Fruit fly (Drosophila melanogaster) whole organism, embryonic: ENCODE results near the gene CG13461.

Source experiments
- C15 ChIP-seq: fragments of 200-800 bp; sonication (Bioruptor generic); IDR thresholded peaks from 3 replicates; pipeline ENCODE4 v1.3.6; 2022; ENCODE audit warnings: missing biosample characterization, missing genetic modification characterization
- CG10267 ChIP-seq: fragments of 200-800 bp; sonication (Bioruptor generic); optimal IDR thresholded peaks from 2 replicates; lab custom pipeline; 2018; ENCODE audit warnings: missing biosample characterization, mild to moderate bottlenecking, missing genetic modification characterization, moderate library complexity
- CG10565 ChIP-seq: fragments of 200-800 bp; sonication (Bioruptor generic); optimal IDR thresholded peaks from 3 replicates; lab custom pipeline; 2016; ENCODE audit warnings: missing biosample characterization, mild to moderate bottlenecking, missing genetic modification characterization
- CG10654 ChIP-seq: fragments of 200-800 bp; sonication (Bioruptor generic); optimal IDR thresholded peaks from 2 replicates; lab custom pipeline; 2016; ENCODE audit warnings: missing biosample characterization, missing genetic modification characterization
- CG10959 ChIP-seq: fragments of 200-800 bp; sonication (Bioruptor generic); IDR thresholded peaks from 2 replicates; pipeline ENCODE4 v1.3.6; 2022; ENCODE audit warnings: missing biosample characterization, missing genetic modification characterization
- CG12391 ChIP-seq: fragments of 200-800 bp; sonication (Bioruptor generic); optimal IDR thresholded peaks from 3 replicates; lab custom pipeline; 2018; ENCODE audit warnings: missing biosample characterization, mild to moderate bottlenecking, missing genetic modification characterization, moderate library complexity
- CG13123 ChIP-seq: fragments of 200-800 bp; sonication (Bioruptor generic); optimal IDR thresholded peaks from 2 replicates; lab custom pipeline; 2016; ENCODE audit warnings: missing biosample characterization, missing genetic modification characterization
- CG14710 ChIP-seq: fragments of 200-800 bp; sonication (Bioruptor generic); optimal IDR thresholded peaks from 3 replicates; lab custom pipeline; 2019; ENCODE audit warnings: missing biosample characterization, mild to moderate bottlenecking, missing genetic modification characterization, moderate library complexity
- CG15269 ChIP-seq: fragments of 200-800 bp; sonication (Bioruptor generic); optimal IDR thresholded peaks from 2 replicates; lab custom pipeline; 2018; ENCODE audit warnings: missing biosample characterization, mild to moderate bottlenecking, missing genetic modification characterization, moderate library complexity
- CG1603 ChIP-seq: fragments of 200-800 bp; sonication (Bioruptor generic); optimal IDR thresholded peaks from 2 replicates; lab custom pipeline; 2019; ENCODE audit warnings: missing biosample characterization, mild to moderate bottlenecking, missing genetic modification characterization, moderate library complexity
- CG17568 ChIP-seq: fragments of 200-800 bp; sonication (Bioruptor generic); optimal IDR thresholded peaks from 2 replicates; lab custom pipeline; 2018; ENCODE audit warnings: missing biosample characterization, mild to moderate bottlenecking, missing genetic modification characterization, moderate library complexity
- CG2120 ChIP-seq: fragments of 200-800 bp; sonication (Bioruptor generic); optimal IDR thresholded peaks from 3 replicates; lab custom pipeline; 2016; ENCODE audit warnings: missing biosample characterization, missing genetic modification characterization
- CG30403 ChIP-seq: fragments of 200-800 bp; sonication (Bioruptor generic); optimal IDR thresholded peaks from 3 replicates; lab custom pipeline; 2016; ENCODE audit warnings: missing biosample characterization, missing genetic modification characterization
- CG31388 ChIP-seq: fragments of 200-800 bp; sonication (Bioruptor generic); optimal IDR thresholded peaks from 2 replicates; lab custom pipeline; 2016; ENCODE audit warnings: missing biosample characterization, missing genetic modification characterization
- CG4282 ChIP-seq: fragments of 200-800 bp; sonication (Bioruptor generic); optimal IDR thresholded peaks from 2 replicates; lab custom pipeline; 2016; ENCODE audit warnings: missing biosample characterization, missing genetic modification characterization
- CG5180 ChIP-seq: fragments of 200-800 bp; sonication (Bioruptor generic); optimal IDR thresholded peaks from 3 replicates; lab custom pipeline; 2017; ENCODE audit warnings: missing biosample characterization, missing genetic modification characterization, mild to moderate bottlenecking, moderate library complexity, missing genetic modification reagents
- CG6683 ChIP-seq: fragments of 200-800 bp; sonication (Bioruptor generic); optimal IDR thresholded peaks from 2 replicates; lab custom pipeline; 2017; ENCODE audit warnings: missing biosample characterization, mild to moderate bottlenecking, missing genetic modification characterization, missing genetic modification reagents
- CG8290 ChIP-seq, 3 experiments: fragments of 200-800 bp; sonication (Bioruptor generic); optimal IDR thresholded peaks; 2 replicates each; lab custom pipeline; 2016 to 2019; ENCODE audit warnings: missing biosample characterization in 3 of 3, missing genetic modification characterization in 3 of 3, mild to moderate bottlenecking in 2 of 3, moderate library complexity in 1 of 3
- CG8924 ChIP-seq: fragments of 200-800 bp; optimal IDR thresholded peaks from 3 replicates; lab custom pipeline; 2019; ENCODE audit warnings: missing biosample characterization, mild to moderate bottlenecking, missing genetic modification characterization, moderate library complexity
- CkIIα-i1 ChIP-seq: fragments of 200-800 bp; sonication (Bioruptor generic); IDR thresholded peaks from 2 replicates; pipeline ENCODE4 v1.3.6; 2022; ENCODE audit warnings: missing biosample characterization, missing genetic modification characterization
- Dfd ChIP-seq, 2 experiments: fragments of >200 bp; optimal IDR thresholded peaks; 2 replicates each; lab custom pipeline; 2017; ENCODE audit warnings: missing biosample characterization in 2 of 2, missing genetic modification characterization in 2 of 2
- Drgx ChIP-seq: fragments of 200-800 bp; sonication (Bioruptor generic); IDR thresholded peaks from 2 replicates; pipeline ENCODE4 v1.3.6; 2022; ENCODE audit warnings: missing biosample characterization, missing genetic modification characterization
- E2f2 ChIP-seq: fragments of 200-800 bp; sonication (Bioruptor generic); IDR thresholded peaks from 2 replicates; pipeline ENCODE4 v1.3.6; 2022; ENCODE audit warnings: missing biosample characterization, missing genetic modification characterization
- Ets97D ChIP-seq: fragments of 200-800 bp; sonication (Bioruptor generic); optimal IDR thresholded peaks from 3 replicates; lab custom pipeline; 2016; ENCODE audit warnings: missing biosample characterization, missing genetic modification characterization
- HHEX ChIP-seq: fragments of 200-800 bp; sonication (Bioruptor generic); optimal IDR thresholded peaks from 3 replicates; lab custom pipeline; 2017; ENCODE audit warnings: missing biosample characterization, mild to moderate bottlenecking, missing genetic modification characterization, missing genetic modification reagents
- HmgZ ChIP-seq: fragments of 200-800 bp; sonication (Bioruptor generic); optimal IDR thresholded peaks from 2 replicates; lab custom pipeline; 2018; ENCODE audit warnings: missing biosample characterization, mild to moderate bottlenecking, missing genetic modification characterization
- Hr51 ChIP-seq, 2 experiments: fragments of 200-800 bp; sonication (Bioruptor generic); optimal IDR thresholded peaks; 2 replicates in 1 of 2; 3 replicates in 1 of 2; lab custom pipeline; 2016 to 2018; ENCODE audit warnings: missing biosample characterization in 2 of 2, missing genetic modification characterization in 2 of 2, mild to moderate bottlenecking in 1 of 2, moderate library complexity in 1 of 2
- Kr ChIP-seq: fragments of 200-800 bp; sonication (Bioruptor generic); optimal IDR thresholded peaks from 2 replicates; lab custom pipeline; 2017; ENCODE audit warnings: missing biosample characterization, mild to moderate bottlenecking, missing genetic modification characterization
- Mrtf ChIP-seq: fragments of 200-800 bp; sonication (Bioruptor generic); IDR thresholded peaks from 3 replicates; pipeline ENCODE4 v1.3.6; 2022; ENCODE audit warnings: missing biosample characterization, missing genetic modification characterization
- Myb ChIP-seq: fragments of 200-800 bp; sonication (Bioruptor generic); optimal IDR thresholded peaks from 2 replicates; lab custom pipeline; 2016; ENCODE audit warnings: missing biosample characterization, missing genetic modification characterization
- Rfx ChIP-seq: fragments of 200-800 bp; sonication (Bioruptor generic); IDR thresholded peaks from 2 replicates; pipeline ENCODE4 v1.3.6; 2022; ENCODE audit warnings: missing biosample characterization, missing genetic modification characterization
- TFAM ChIP-seq: fragments of 200-800 bp; sonication (Bioruptor generic); optimal IDR thresholded peaks from 2 replicates; lab custom pipeline; 2017; ENCODE audit warnings: missing biosample characterization, missing genetic modification characterization, inconsistent platforms
- amos ChIP-seq: fragments of 200-800 bp; sonication (Bioruptor generic); IDR thresholded peaks from 2 replicates; pipeline ENCODE4 v1.3.6; 2022; ENCODE audit warnings: missing biosample characterization, missing genetic modification characterization; ENCODE audit not compliant: partially characterized antibody
- bcd ChIP-seq: fragments of 200-800 bp; sonication (Bioruptor generic); optimal IDR thresholded peaks from 2 replicates; lab custom pipeline; 2017; ENCODE audit warnings: missing biosample characterization, mild to moderate bottlenecking, missing genetic modification characterization
- crp ChIP-seq, 2 experiments: fragments of 200-800 bp; sonication (Bioruptor generic); optimal IDR thresholded peaks; 2 replicates in 1 of 2; 3 replicates in 1 of 2; lab custom pipeline; 2017; ENCODE audit warnings: missing biosample characterization in 2 of 2, missing genetic modification characterization in 2 of 2, mild to moderate bottlenecking in 1 of 2, moderate library complexity in 1 of 2
- dimm ChIP-seq: fragments of 200-800 bp; sonication (Bioruptor generic); IDR thresholded peaks from 2 replicates; pipeline ENCODE4 v1.3.6; 2022; ENCODE audit warnings: missing biosample characterization, missing genetic modification characterization
- ems ChIP-seq: fragments of 200-800 bp; sonication (Bioruptor generic); optimal IDR thresholded peaks from 3 replicates; lab custom pipeline; 2016; ENCODE audit warnings: missing biosample characterization, missing genetic modification characterization
- fd3F ChIP-seq: fragments of 200-800 bp; sonication (Bioruptor generic); optimal IDR thresholded peaks from 2 replicates; lab custom pipeline; 2018; ENCODE audit warnings: missing biosample characterization, mild to moderate bottlenecking, missing genetic modification characterization, moderate library complexity
- ftz-f1 ChIP-seq: fragments of 200-800 bp; sonication (Bioruptor generic); optimal IDR thresholded peaks from 2 replicates; lab custom pipeline; 2016; ENCODE audit warnings: missing biosample characterization, missing genetic modification characterization
- her ChIP-seq: fragments of 200-800 bp; sonication (Bioruptor generic); optimal IDR thresholded peaks from 2 replicates; lab custom pipeline; 2016; ENCODE audit warnings: missing biosample characterization, missing genetic modification characterization
- hth ChIP-seq: fragments of >200 bp; optimal IDR thresholded peaks from 2 replicates; lab custom pipeline; 2017; ENCODE audit warnings: inconsistent platforms
- nom ChIP-seq: fragments of 200-800 bp; sonication (Bioruptor generic); optimal IDR thresholded peaks from 2 replicates; lab custom pipeline; 2017; ENCODE audit warnings: missing biosample characterization, missing genetic modification characterization, mild to moderate bottlenecking, moderate library complexity, missing genetic modification reagents
- peb ChIP-seq: fragments of 200-800 bp; sonication (Bioruptor generic); IDR thresholded peaks from 2 replicates; pipeline ENCODE4 v1.3.6; 2022; ENCODE audit warnings: missing biosample characterization, missing genetic modification characterization
- pzg ChIP-seq: fragments of 200-800 bp; sonication (Bioruptor generic); optimal IDR thresholded peaks from 3 replicates; lab custom pipeline; 2018; ENCODE audit warnings: missing biosample characterization, mild to moderate bottlenecking, missing genetic modification characterization, moderate library complexity
- repo ChIP-seq: fragments of 200-800 bp; sonication (Bioruptor generic); optimal IDR thresholded peaks from 2 replicates; lab custom pipeline; 2016; ENCODE audit warnings: missing biosample characterization, missing genetic modification characterization
- run ChIP-seq: fragments of 200-800 bp; sonication (Bioruptor generic); optimal IDR thresholded peaks from 3 replicates; lab custom pipeline; 2018; ENCODE audit warnings: missing biosample characterization, mild to moderate bottlenecking, missing genetic modification characterization
- tgo ChIP-seq: fragments of 200-800 bp; sonication (Bioruptor generic); IDR thresholded peaks from 3 replicates; pipeline ENCODE4 v1.3.6; 2022; ENCODE audit warnings: missing biosample characterization, missing genetic modification characterization
- wor ChIP-seq: fragments of 200-800 bp; sonication (Bioruptor generic); IDR thresholded peaks from 2 replicates; pipeline ENCODE4 v1.3.6; 2022; ENCODE audit warnings: missing biosample characterization, missing genetic modification characterization
- zen2 ChIP-seq: fragments of 200-800 bp; sonication (Bioruptor generic); IDR thresholded peaks from 3 replicates; pipeline ENCODE4 v1.3.6; 2022; ENCODE audit warnings: missing biosample characterization, missing genetic modification characterization; ENCODE audit not compliant: partially characterized antibody

CG13461 gene

DNA sequence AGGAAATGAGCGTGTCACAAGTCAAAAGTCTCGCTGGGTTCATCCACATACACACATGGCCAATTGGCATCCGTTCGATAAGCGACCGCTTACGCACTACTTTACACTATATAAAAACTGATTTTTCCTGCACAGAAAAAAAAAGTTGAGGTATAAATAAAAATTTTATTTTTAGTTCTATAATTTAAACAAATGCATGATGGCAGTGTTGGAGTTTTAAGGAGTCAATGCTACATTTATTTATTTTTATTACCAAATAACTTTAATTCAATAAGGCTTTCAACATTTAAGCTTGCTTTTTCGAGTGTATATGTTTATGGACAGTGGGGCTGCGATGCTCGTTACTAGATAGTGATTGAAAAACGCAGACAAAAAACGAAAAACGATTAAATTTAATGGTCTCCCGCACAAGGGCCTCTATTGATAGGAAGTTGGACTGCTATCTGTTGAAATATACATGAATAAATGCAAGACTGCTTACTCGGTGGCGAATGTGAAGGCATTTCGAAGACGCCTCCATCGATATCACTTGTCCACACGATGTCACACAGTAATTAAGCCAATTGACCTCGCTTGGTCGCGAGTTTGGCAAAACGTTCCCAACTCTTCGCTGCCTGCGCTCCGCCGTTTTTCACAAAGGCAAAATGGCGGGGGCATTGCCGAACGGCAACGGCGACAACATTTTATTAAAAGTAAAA, 40.5 kb downstream of the CG13461 start (continued):
- TF ChIP-seq amos (GFP tag; lab: Robert Waterston, UW) (no peak), hth (lab: Kevin White, UChicago) (no peak), fd3F (GFP tag; lab: Kevin White, UChicago) (peak; percentile 68), Drgx (GFP tag; lab: Robert Waterston, UW) (peak; percentile 83), CG10654 (GFP tag; lab: Kevin White, UChicago) (peak; percentile 63), CG1603 (peak; percentile 37), peb (GFP tag; lab: Robert Waterston, UW) (0 out of 2 replicates have a peak, but pooled peaks have one; percentile 49), CG14710 (tag; lab: Kevin White, UChicago) (peak; percentile 80), her (no peak), tgo (peak; percentile 82), zen2 (GFP tag; lab: Robert Waterston, UW) (no peak), pzg (no peak), nom (GFP tag; lab: Kevin White, UChicago) (peak; percentile 55), CG8924 (tag; lab: Kevin White, UChicago) (peak; percentile 89), CG30403 (GFP tag; lab: Kevin White, UChicago) (peak; percentile 81), Myb (GFP tag; lab: Kevin White, UChicago) (no peak), CG13123 (GFP tag; lab: Kevin White, UChicago) (peak; percentile 13), CG10959 (GFP tag; lab: Robert Waterston, UW) (peak; percentile 80), CG17568 (GFP tag; lab: Kevin White, UChicago) (peak; percentile 50), CG10267 (peak; percentile 83), C15 (no peak), run (peak; percentile 63), CG10565 (GFP tag; lab: Kevin White, UChicago) (no peak), CG12391 (tag; lab: Kevin White, UChicago) (peak; percentile 85), CG15269 (tag; lab: Kevin White, UChicago) (peak; percentile 84), Rfx (GFP tag; lab: Robert Waterston, UW) (peak; percentile 75), wor (peak; percentile 61), HmgZ (tag; lab: Kevin White, UChicago) (peak; percentile 45), CG31388 (GFP tag; lab: Kevin White, UChicago) (peak; percentile 74), HHEX (GFP tag; lab: Kevin White, UChicago) (peak; percentile 71), TFAM (GFP tag; lab: Kevin White, UChicago) (no peak), CG2120 (GFP tag; lab: Kevin White, UChicago) (peak; percentile 68), E2f2 (0 out of 2 replicates have a peak, but pooled peaks have one; percentile 44), crp (GFP tag; optimal IDR thresholded peaks at IDR 0.05; lab: Kevin White, UChicago) (no peak), CG4282 (GFP tag; lab: Kevin White, UChicago) (no peak), dimm (no peak), Hr51 (GFP tag; optimal IDR thresholded peaks at IDR 0.05; lab: Kevin White, UChicago) (peak in 1 of 2 experiments; percentile 84), Dfd (GFP tag; optimal IDR thresholded peaks at IDR 0.05; lab: Kevin White, UChicago) (no peak), ems (GFP tag; lab: Kevin White, UChicago) (peak; percentile 43), bcd (GFP tag; lab: Kevin White, UChicago) (peak; percentile 65), CkIIα-i1 (no peak), CG5180 (peak; percentile 55), Ets97D (GFP tag; lab: Kevin White, UChicago) (no peak), Mrtf (GFP tag; lab: Robert Waterston, UW) (no peak), repo (GFP tag; lab: Kevin White, UChicago) (no peak), ftz-f1 (GFP tag; lab: Kevin White, UChicago) (no peak), CG8290 (GFP tag; optimal IDR thresholded peaks at IDR 0.05; lab: Kevin White, UChicago) (peak; percentile 28), CG8290 (tag; optimal IDR thresholded peaks at IDR 0.05; lab: Kevin White, UChicago) (no peak), CG6683 (GFP tag; lab: Kevin White, UChicago) (peak; percentile 55), Kr (no peak)
